Worm (Caenorhabditis elegans) whole organism, late embryonic: ENCODE data around the gene B0222.15.
A peak's percentile ranks its signal among the peaks of the same experiment; 100 is the strongest.

Experiments
- C38D4.7 ChIP-seq: fragments of 200-800 bp; sonication (Bioruptor generic); optimal IDR thresholded peaks from 2 replicates; lab custom pipeline; 2018; ENCODE audit warnings: mild to moderate bottlenecking, missing genetic modification characterization, moderate library complexity, missing compliant biosample characterization
- F13H6.1 ChIP-seq: sonication (generic microtip); optimal IDR thresholded peaks from 2 replicates; lab custom pipeline; 2016; ENCODE audit warnings: missing genetic modification characterization, missing compliant biosample characterization
- K09A11.1 ChIP-seq: sonication (generic microtip); optimal IDR thresholded peaks from 2 replicates; lab custom pipeline; 2017; ENCODE audit warnings: antibody characterized with exemption, mild to moderate bottlenecking, missing genetic modification characterization, missing compliant biosample characterization; ENCODE audit not compliant: insufficient read depth
- ahr-1 ChIP-seq: sonication (generic microtip); optimal IDR thresholded peaks from 2 replicates; lab custom pipeline; 2016; ENCODE audit warnings: missing genetic modification characterization, missing compliant biosample characterization
- ceh-18 ChIP-seq: sonication (generic microtip); optimal IDR thresholded peaks from 2 replicates; lab custom pipeline; 2016; ENCODE audit warnings: missing genetic modification characterization, missing compliant biosample characterization
- ceh-19 ChIP-seq: fragments of 200-800 bp; sonication (Bioruptor generic); optimal IDR thresholded peaks from 2 replicates; lab custom pipeline; 2018; ENCODE audit warnings: mild to moderate bottlenecking, missing genetic modification characterization, missing compliant biosample characterization
- ceh-24 ChIP-seq: sonication (generic microtip); optimal IDR thresholded peaks from 2 replicates; lab custom pipeline; 2016; ENCODE audit warnings: mild to moderate bottlenecking, missing genetic modification characterization, missing compliant biosample characterization
- ceh-30 ChIP-seq: fragments of 150-350 bp; optimal IDR thresholded peaks from 2 replicates; lab custom pipeline; 2014; ENCODE audit warnings: missing biosample characterization, missing genetic modification characterization
- ceh-48 ChIP-seq: sonication (generic microtip); optimal IDR thresholded peaks from 2 replicates; lab custom pipeline; 2016; ENCODE audit warnings: missing genetic modification characterization, inconsistent platforms, missing compliant biosample characterization
- ceh-9 ChIP-seq: sonication (generic microtip); optimal IDR thresholded peaks from 2 replicates; lab custom pipeline; 2016; ENCODE audit warnings: mild to moderate bottlenecking, missing genetic modification characterization, inconsistent platforms, missing compliant biosample characterization
- che-1 ChIP-seq: sonication (generic microtip); optimal IDR thresholded peaks from 2 replicates; lab custom pipeline; 2016; ENCODE audit warnings: mild to moderate bottlenecking, missing genetic modification characterization, missing compliant biosample characterization
- dmd-4 ChIP-seq: sonication (generic microtip); optimal IDR thresholded peaks from 2 replicates; lab custom pipeline; 2016; ENCODE audit warnings: borderline replicate concordance, missing genetic modification characterization, missing compliant biosample characterization
- elt-2 ChIP-seq: sonication (generic microtip); optimal IDR thresholded peaks from 2 replicates; lab custom pipeline; 2016; ENCODE audit warnings: missing genetic modification reagents, missing genetic modification characterization, missing compliant biosample characterization
- ets-4 ChIP-seq: sonication (generic microtip); optimal IDR thresholded peaks from 2 replicates; lab custom pipeline; 2016; ENCODE audit warnings: missing genetic modification characterization, missing compliant biosample characterization
- eyg-1 ChIP-seq: sonication (generic microtip); optimal IDR thresholded peaks from 2 replicates; lab custom pipeline; 2016; ENCODE audit warnings: missing genotype, missing genetic modification characterization, missing compliant biosample characterization
- fax-1 ChIP-seq: sonication (generic microtip); optimal IDR thresholded peaks from 2 replicates; lab custom pipeline; 2016; ENCODE audit warnings: missing genotype, missing genetic modification characterization, missing compliant biosample characterization
- fkh-10 ChIP-seq: fragments of 150-350 bp; optimal IDR thresholded peaks from 2 replicates; lab custom pipeline; 2014; ENCODE audit warnings: missing biosample characterization, missing genetic modification reagents, missing genetic modification characterization
- gmeb-2 ChIP-seq: sonication (generic microtip); optimal IDR thresholded peaks from 2 replicates; lab custom pipeline; 2016; ENCODE audit warnings: missing genetic modification characterization, inconsistent platforms, missing compliant biosample characterization
- hlh-13 ChIP-seq: fragments of 200-800 bp; sonication (Bioruptor generic); optimal IDR thresholded peaks from 2 replicates; lab custom pipeline; 2018; ENCODE audit warnings: mild to moderate bottlenecking, missing genetic modification characterization, missing compliant biosample characterization
- hlh-15 ChIP-seq: sonication (generic microtip); optimal IDR thresholded peaks from 2 replicates; lab custom pipeline; 2016; ENCODE audit warnings: missing genetic modification characterization, missing compliant biosample characterization
- hlh-30 ChIP-seq: sonication (generic microtip); optimal IDR thresholded peaks from 2 replicates; lab custom pipeline; 2017; ENCODE audit warnings: antibody characterized with exemption, missing genetic modification characterization, missing compliant biosample characterization; ENCODE audit not compliant: insufficient read depth
- hlh-6 ChIP-seq: sonication (generic microtip); optimal IDR thresholded peaks from 2 replicates; lab custom pipeline; 2016; ENCODE audit warnings: missing genotype, missing genetic modification characterization, missing compliant biosample characterization
- hlh-8 ChIP-seq: sonication (generic microtip); optimal IDR thresholded peaks from 2 replicates; lab custom pipeline; 2016; ENCODE audit warnings: missing genotype, missing genetic modification characterization, missing compliant biosample characterization
- lim-6 ChIP-seq: sonication (generic microtip); optimal IDR thresholded peaks from 2 replicates; lab custom pipeline; 2016; ENCODE audit warnings: missing genetic modification characterization, missing compliant biosample characterization
- nfya-1 ChIP-seq: sonication (generic microtip); optimal IDR thresholded peaks from 2 replicates; lab custom pipeline; 2017; ENCODE audit warnings: missing genetic modification characterization, mild to moderate bottlenecking, missing compliant biosample characterization, antibody characterized with exemption, moderate library complexity
- nhr-11 ChIP-seq: fragments of 150-350 bp; optimal IDR thresholded peaks from 2 replicates; lab custom pipeline; 2014; ENCODE audit warnings: missing biosample characterization, missing genetic modification characterization
- nhr-232 ChIP-seq: sonication (generic microtip); optimal IDR thresholded peaks from 2 replicates; lab custom pipeline; 2016; ENCODE audit warnings: missing genetic modification characterization, missing compliant biosample characterization
- npax-4 ChIP-seq: sonication (generic microtip); optimal IDR thresholded peaks from 2 replicates; lab custom pipeline; 2016; ENCODE audit warnings: missing genetic modification characterization, missing compliant biosample characterization
- pag-3 ChIP-seq: sonication (generic microtip); optimal IDR thresholded peaks from 2 replicates; lab custom pipeline; 2016; ENCODE audit warnings: missing compliant biosample characterization, missing genetic modification characterization, borderline replicate concordance
- pha-2 ChIP-seq: sonication (generic microtip); optimal IDR thresholded peaks from 2 replicates; lab custom pipeline; 2017; ENCODE audit warnings: mild to moderate bottlenecking, missing genetic modification characterization, missing compliant biosample characterization
- pqm-1 ChIP-seq: sonication (generic microtip); optimal IDR thresholded peaks from 2 replicates; lab custom pipeline; 2016; ENCODE audit warnings: missing genetic modification characterization, missing compliant biosample characterization
- pros-1 ChIP-seq: fragments of 150-350 bp; optimal IDR thresholded peaks from 2 replicates; lab custom pipeline; 2014; ENCODE audit warnings: missing biosample characterization, missing genetic modification reagents, missing genetic modification characterization
- ref-2 ChIP-seq: sonication (generic microtip); optimal IDR thresholded peaks from 2 replicates; lab custom pipeline; 2016; ENCODE audit warnings: missing genetic modification characterization, missing compliant biosample characterization
- sdc-2 ChIP-seq: sonication (generic microtip); optimal IDR thresholded peaks from 2 replicates; lab custom pipeline; 2016; ENCODE audit warnings: missing genotype, missing genetic modification characterization, missing compliant biosample characterization
- sox-4 ChIP-seq: sonication (generic microtip); optimal IDR thresholded peaks from 2 replicates; lab custom pipeline; 2017; ENCODE audit warnings: mild to moderate bottlenecking, missing genetic modification characterization, inconsistent platforms, missing compliant biosample characterization
- syd-9 ChIP-seq: sonication (generic microtip); optimal IDR thresholded peaks from 2 replicates; lab custom pipeline; 2016; ENCODE audit warnings: mild to moderate bottlenecking, missing genetic modification characterization, moderate library complexity, missing compliant biosample characterization
- tbx-7 ChIP-seq: sonication (generic microtip); optimal IDR thresholded peaks from 2 replicates; lab custom pipeline; 2016; ENCODE audit warnings: missing genotype, missing genetic modification characterization, missing compliant biosample characterization
- ttx-3 ChIP-seq: sonication (generic microtip); optimal IDR thresholded peaks from 2 replicates; lab custom pipeline; 2016; ENCODE audit warnings: missing genetic modification reagents, missing genetic modification characterization, missing compliant biosample characterization
- unc-3 ChIP-seq, 2 experiments: fragments of 200-800 bp in 1 of 2; sonication (Bioruptor generic) in 1 of 2; sonication (generic microtip) in 1 of 2; conservative IDR thresholded peaks in 1 of 2; optimal IDR thresholded peaks in 1 of 2; 2 replicates each; pipeline versions ENCODE4 v1.3.6 to Lab custom; 2016 to 2022; ENCODE audit warnings: missing compliant biosample characterization in 2 of 2, missing genetic modification characterization in 2 of 2, missing genetic modification reagents in 1 of 2
- unc-42 ChIP-seq: sonication (generic microtip); optimal IDR thresholded peaks from 2 replicates; lab custom pipeline; 2016; ENCODE audit warnings: missing genotype, missing genetic modification characterization, missing compliant biosample characterization

The B0222.15 gene

ce11 chrV:9128562-9128961 is 28.0 kb downstream of the B0222.15 start:
- TF ChIP-seq unc-42 (tag; lab: Kevin White, UChicago) (peak; percentile 40), syd-9 (tag; lab: Kevin White, UChicago) (no peak), hlh-30 (peak; percentile 27)

- TF ChIP-seq F13H6.1 (tag; lab: Kevin White, UChicago) (no peak), ceh-24 (tag; lab: Kevin White, UChicago) (no peak)
These were observed 28.8 kb downstream of the B0222.15 start, which contains the start of gene F21C10.3 for ce11 chrV:9127773-9128172. Gene F21C10.3, plus strand, starts transcription at chrV:9128073.

DNA sequence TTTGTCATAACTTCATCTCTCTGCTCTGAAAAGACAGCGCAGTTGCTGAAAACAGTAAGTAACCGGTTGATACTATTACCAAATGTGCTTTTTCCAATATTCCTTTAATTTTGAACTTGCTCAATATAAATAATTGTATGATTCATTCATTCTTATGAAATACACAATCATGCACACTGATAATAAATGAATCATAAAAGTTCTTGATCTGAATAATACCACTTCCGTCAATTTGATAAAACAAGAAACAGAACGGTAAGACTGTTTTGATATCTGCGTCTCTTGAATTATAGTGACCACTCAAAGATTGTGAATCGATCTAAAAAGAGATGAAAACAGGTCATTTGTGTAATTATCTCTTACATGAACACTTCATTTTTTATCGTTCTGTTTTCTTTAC is 30.3 kb downstream of the B0222.15 start, which contains the start of gene F21C10.4:
F21C10.4 (plus strand) TSS at position 301 of the 400 bp plus-strand sequence.
- TF ChIP-seq hlh-8, result no peak
- no peak for TF ChIP-seq ahr-1 (tag; lab: Kevin White, UChicago)
- TF ChIP-seq lim-6 (tag; lab: Kevin White, UChicago), result no peak
- TF ChIP-seq unc-42 (tag; lab: Kevin White, UChicago), result no peak
- TF ChIP-seq nhr-11 (tag; lab: Kevin White, UChicago), result no peak
- no peak for TF ChIP-seq fax-1 (tag; lab: Kevin White, UChicago)
- no peak for TF ChIP-seq pag-3 (tag; lab: Kevin White, UChicago)
- no peak for TF ChIP-seq F13H6.1 (tag; lab: Kevin White, UChicago)
- no peak for TF ChIP-seq nhr-232
- no peak for TF ChIP-seq pqm-1 (tag; lab: Kevin White, UChicago)
- no peak for TF ChIP-seq eyg-1 (tag; lab: Kevin White, UChicago)
- no peak for TF ChIP-seq tbx-7 (tag; lab: Kevin White, UChicago)
- no peak for TF ChIP-seq npax-4 (tag; lab: Kevin White, UChicago)
- TF ChIP-seq nfya-1 (tag; lab: Kevin White, UChicago), result no peak

DNA sequence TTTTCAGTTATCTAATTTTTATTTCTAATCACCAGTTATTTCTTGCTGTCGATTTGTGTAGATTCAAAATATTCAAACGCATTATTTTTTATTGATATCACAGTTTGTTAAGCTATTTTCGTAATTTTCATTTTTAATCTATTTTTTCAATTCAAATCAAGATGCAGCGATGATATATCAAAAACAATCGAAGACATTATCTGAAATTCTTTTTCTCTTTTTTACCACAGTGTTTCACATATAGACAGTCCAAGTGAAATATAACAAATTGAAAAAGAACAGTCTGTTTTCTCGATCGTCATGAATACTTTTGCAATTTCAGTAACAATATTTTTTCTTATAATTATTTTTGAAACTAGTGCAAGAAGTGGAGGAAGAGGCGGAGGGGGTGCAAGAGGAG is 31.2 kb downstream of the B0222.15 start, which contains the start of gene F21C10.5:
F21C10.5 (plus strand) TSS at position 301 of the 400 bp plus-strand sequence.
- TF ChIP-seq gmeb-2 (tag; lab: Kevin White, UChicago) (no peak), pros-1 (tag; lab: Kevin White, UChicago) (no peak), elt-2 (tag; lab: Kevin White, UChicago) (no peak), ref-2 (tag; lab: Kevin White, UChicago) (no peak), ceh-18 (tag; lab: Kevin White, UChicago) (no peak), pqm-1 (tag; lab: Kevin White, UChicago) (no peak), ceh-19 (GFP tag; lab: Kevin White, UChicago) (no peak), pag-3 (tag; lab: Kevin White, UChicago) (no peak)

- TF ChIP-seq hlh-15 (tag; lab: Kevin White, UChicago) (no peak), pha-2 (tag; lab: Kevin White, UChicago) (no peak), ceh-30 (tag; lab: Kevin White, UChicago) (no peak), hlh-30 (no peak), hlh-6 (no peak), hlh-13 (no peak), unc-42 (tag; lab: Kevin White, UChicago) (no peak), syd-9 (tag; lab: Kevin White, UChicago) (no peak), hlh-8 (no peak), fax-1 (tag; lab: Kevin White, UChicago) (no peak), dmd-4 (no peak)
These were observed 32.4 kb downstream of the B0222.15 start, which contains the start of gene F21C10.6 for ce11 chrV:9124180-9124579. Gene F21C10.6, plus strand, starts transcription at chrV:9124480.

DNA sequence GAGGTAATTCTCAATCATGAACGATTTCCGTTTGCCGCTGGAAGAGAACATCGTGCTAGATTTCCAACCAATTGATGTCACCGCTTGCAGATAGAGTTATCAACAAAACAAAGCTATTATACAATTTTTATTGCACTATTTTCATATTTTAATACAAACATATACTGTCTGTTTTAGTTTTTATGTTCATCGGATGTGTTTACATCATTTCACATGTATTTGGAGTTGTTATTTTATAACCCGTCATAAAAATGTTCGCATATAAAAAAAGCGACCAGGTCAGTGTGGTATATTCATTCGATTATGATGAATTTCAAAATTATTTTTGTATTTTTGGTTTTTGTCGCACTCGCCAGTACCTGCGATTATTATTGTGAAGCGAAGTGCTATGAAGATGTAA is 33.4 kb downstream of the B0222.15 start, which contains the start of gene F21C10.11:
F21C10.11 (plus strand) TSS at position 301 of the 400 bp plus-strand sequence.
- no peak for TF ChIP-seq sdc-2 (tag; lab: Kevin White, UChicago)
- TF ChIP-seq ttx-3 (tag; lab: Kevin White, UChicago), result no peak
- TF ChIP-seq ceh-48, result no peak
- no peak for TF ChIP-seq nfya-1 (tag; lab: Kevin White, UChicago)
- no peak for TF ChIP-seq unc-3 (GFP tag; conservative IDR thresholded peaks at IDR 0.05; lab: Robert Waterston, UW)
- no peak for TF ChIP-seq unc-3 (tag; optimal IDR thresholded peaks at IDR 0.05; lab: Kevin White, UChicago)
- no peak for TF ChIP-seq eyg-1 (tag; lab: Kevin White, UChicago)
- no peak for TF ChIP-seq K09A11.1 (tag; lab: Kevin White, UChicago)
- no peak for TF ChIP-seq ets-4
- TF ChIP-seq ceh-18 (tag; lab: Kevin White, UChicago), result no peak
- no peak for TF ChIP-seq ceh-9
- no peak for TF ChIP-seq unc-42 (tag; lab: Kevin White, UChicago)
- TF ChIP-seq ceh-30 (tag; lab: Kevin White, UChicago), result no peak
- no peak for TF ChIP-seq fkh-10
- TF ChIP-seq nhr-232, result no peak
- no peak for TF ChIP-seq sox-4 (tag; lab: Kevin White, UChicago)
- no peak for TF ChIP-seq pqm-1 (tag; lab: Kevin White, UChicago)
- TF ChIP-seq che-1, result no peak
- TF ChIP-seq C38D4.7, result no peak
- no peak for TF ChIP-seq fax-1 (tag; lab: Kevin White, UChicago)
